Fruit fly (Drosophila melanogaster): ENCODE measurements around the gene CG43923.
A peak's percentile ranks its signal among the peaks of the same experiment; 100 is the strongest.

CG43923 gene

dm6 chr2L:15629596-15630168 lies 46.2 kb downstream of the CG43923 start, which contains the start of gene CG18480 (continued):
- TF ChIP-seq CG3995 (GFP tag; optimal IDR thresholded peaks at IDR 0.05) (no peak), Mrtf (GFP tag; IDR thresholded peaks at IDR 0.05) (no peak), nmo (GFP tag; optimal IDR thresholded peaks at IDR 0.05) (no peak), NC2α (GFP tag; optimal IDR thresholded peaks at IDR 0.05) (no peak), scrt (GFP tag; optimal IDR thresholded peaks at IDR 0.05) (peak; percentile 21), Dip2 (GFP tag; IDR thresholded peaks at IDR 0.05) (no peak), CG12071 (GFP tag; optimal IDR thresholded peaks at IDR 0.05) (peak; percentile 33), hth (optimal IDR thresholded peaks at IDR 0.05) (no peak), vvl (GFP tag; IDR thresholded peaks at IDR 0.05) (no peak; the same call in 1 of the 2 replicates), Ets65A (GFP tag) (no peak), Scr (GFP tag; IDR thresholded peaks at IDR 0.05; ENCODE audit: partially characterized antibody) (no peak), peb (GFP tag; IDR thresholded peaks at IDR 0.05) (no peak), tup (GFP tag; optimal IDR thresholded peaks at IDR 0.05) (no peak), CG9876 (GFP tag; optimal IDR thresholded peaks at IDR 0.05) (no peak), unpg (GFP tag; optimal IDR thresholded peaks at IDR 0.05) (no peak), Myb (GFP tag; optimal IDR thresholded peaks at IDR 0.05) (peak; percentile 21), Sry-β (GFP tag; optimal IDR thresholded peaks at IDR 0.05) (no peak), Deaf1 (tag; optimal IDR thresholded peaks at IDR 0.05) (peak; percentile 51), CG31224 (GFP tag; IDR thresholded peaks at IDR 0.05) (no peak), exex (tag; optimal IDR thresholded peaks at IDR 0.05) (peak; percentile 81), Sin3A (optimal IDR thresholded peaks at IDR 0.05) (no peak), CG12155 (GFP tag; optimal IDR thresholded peaks at IDR 0.05) (peak; percentile 36), CG33557 (GFP tag; optimal IDR thresholded peaks at IDR 0.05) (no peak), CG8478 (optimal IDR thresholded peaks at IDR 0.05) (no peak), ssp (GFP tag; IDR thresholded peaks at IDR 0.05) (no peak), phol (tag; optimal IDR thresholded peaks at IDR 0.05) (no peak), Xbp1 (GFP tag; optimal IDR thresholded peaks at IDR 0.05) (peak; percentile 50), Dp (GFP tag; optimal IDR thresholded peaks at IDR 0.05) (no peak), bigmax (GFP tag; optimal IDR thresholded peaks at IDR 0.05) (no peak), CG8290 (GFP tag; optimal IDR thresholded peaks at IDR 0.05) (no peak), CG8290 (tag; optimal IDR thresholded peaks at IDR 0.05) (peak in 1 of 2 experiments; percentile 78), CG4854 (GFP tag; optimal IDR thresholded peaks at IDR 0.05) (no peak), tx (GFP tag; optimal IDR thresholded peaks at IDR 0.05) (no peak), Ptx1 (GFP tag; IDR thresholded peaks at IDR 0.05) (peak; percentile 43; the same call in 1 of the 2 replicates), chm (GFP tag; IDR thresholded peaks at IDR 0.05) (no peak), Elba2 (GFP tag; optimal IDR thresholded peaks at IDR 0.05) (no peak), ATbp (GFP tag; optimal IDR thresholded peaks at IDR 0.05) (peak; percentile 31), CG17829 (tag; optimal IDR thresholded peaks at IDR 0.05) (no peak), HmgZ (tag; optimal IDR thresholded peaks at IDR 0.05) (peak; percentile 54), CG10654 (GFP tag; optimal IDR thresholded peaks at IDR 0.05) (peak; percentile 7), CG11247 (GFP tag; IDR thresholded peaks at IDR 0.05) (no peak; the same call in 1 of the 2 replicates), CG33213 (GFP tag; optimal IDR thresholded peaks at IDR 0.05) (no peak), CG12744 (GFP tag; optimal IDR thresholded peaks at IDR 0.05) (no peak), CG8388 (GFP tag; optimal IDR thresholded peaks at IDR 0.05) (no peak), Dbx (GFP tag; IDR thresholded peaks at IDR 0.05) (0 out of 3 replicates have a peak, but pooled peaks have one; percentile 52), salm (tag; optimal IDR thresholded peaks at IDR 0.05) (no peak), mirr (GFP tag; optimal IDR thresholded peaks at IDR 0.05) (peak; percentile 72), CG11695 (GFP tag; IDR thresholded peaks at IDR 0.05) (peak; percentile 56; the same call in 2 of the 3 replicates), lab (GFP tag; optimal IDR thresholded peaks at IDR 0.05) (peak; percentile 82), CG9727 (GFP tag; optimal IDR thresholded peaks at IDR 0.05) (peak; percentile 9), fru (optimal IDR thresholded peaks at IDR 0.05) (no peak), Chrac-16 (GFP tag; optimal IDR thresholded peaks at IDR 0.05) (peak; percentile 46), ERR (GFP tag; optimal IDR thresholded peaks at IDR 0.05) (no peak)

Data from whole organism, embryonic.